Fruit fly (Drosophila melanogaster): ENCODE measurements around the gene Lmpt.
"Not testable (repeated sequence)": the region's sequence is repeated elsewhere in the genome, so short reads cannot be mapped to it uniquely, and the experiment has no call there.

DNA sequence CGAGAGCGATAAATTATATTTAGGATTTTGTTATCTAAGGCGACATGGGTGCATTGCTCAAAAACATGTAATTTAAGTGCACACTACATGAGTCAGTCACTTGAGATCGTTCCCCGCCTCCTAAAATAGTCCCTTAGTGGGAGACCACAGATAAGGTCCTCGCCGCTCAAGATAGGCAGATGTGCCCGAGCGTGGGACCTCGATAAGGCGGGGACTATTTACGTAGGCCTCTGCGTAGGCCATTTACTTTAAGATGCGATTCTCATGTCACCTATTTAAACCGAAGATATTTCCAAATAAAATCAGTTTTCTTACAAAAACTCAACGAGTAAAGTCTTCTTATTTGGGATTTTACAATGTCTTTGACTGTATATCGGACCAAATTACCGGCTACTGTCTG is 89.4 kb downstream of the Lmpt start, which contains the start of gene Ogdh:
- TF ChIP-seq pan (optimal IDR thresholded peaks at IDR 0.05); EcR (GFP tag; optimal IDR thresholded peaks at IDR 0.05); usp (GFP tag; optimal IDR thresholded peaks at IDR 0.05); psq (optimal IDR thresholded peaks at IDR 0.05): not testable (repeated sequence)
